Fruit fly (Drosophila melanogaster): ENCODE measurements around the gene CG31676.
A peak's percentile ranks its signal among the peaks of the same experiment; 100 is the strongest.

CG31676 gene

dm6 chr2L:20798351-20798777 is 42.2 kb upstream of the CG31676 start:
- TF ChIP-seq CG13204 (GFP tag; optimal IDR thresholded peaks at IDR 0.05), result no peak
- TF ChIP-seq EcR (GFP tag; optimal IDR thresholded peaks at IDR 0.05), result peak; percentile 76
- TF ChIP-seq Pif1B (GFP tag; optimal IDR thresholded peaks at IDR 0.05), result peak; percentile 0

dm6 chr2L:20799991-20800897 is 40.3 kb upstream of the CG31676 start:
- TF ChIP-seq gl (tag; optimal IDR thresholded peaks at IDR 0.05) (peak; percentile 96), rn (GFP tag; IDR thresholded peaks at IDR 0.05) (peak; percentile 75), Snoo (tag; optimal IDR thresholded peaks at IDR 0.05) (peak; percentile 96), Ets98B (GFP tag; IDR thresholded peaks at IDR 0.05) (peak; percentile 73), Pif1B (GFP tag; optimal IDR thresholded peaks at IDR 0.05) (peak; percentile 92), CG13204 (GFP tag; optimal IDR thresholded peaks at IDR 0.05) (peak; percentile 93), Pif1A (GFP tag; optimal IDR thresholded peaks at IDR 0.05) (peak; percentile 95), CG9948 (tag; optimal IDR thresholded peaks at IDR 0.05) (peak; percentile 95), CG14655 (GFP tag; optimal IDR thresholded peaks at IDR 0.05) (peak; percentile 86), D1 (tag; optimal IDR thresholded peaks at IDR 0.05) (peak; percentile 81), EcR (GFP tag; optimal IDR thresholded peaks at IDR 0.05) (peak; percentile 56), fd96Ca (GFP tag; IDR thresholded peaks at IDR 0.05) (peak; percentile 88), CG10348 (GFP tag; IDR thresholded peaks at IDR 0.05) (no peak), CG34367 (tag; optimal IDR thresholded peaks at IDR 0.05) (peak; percentile 96), CG15710 (tag; optimal IDR thresholded peaks at IDR 0.05) (peak; percentile 97), CG17806 (tag; optimal IDR thresholded peaks at IDR 0.05) (peak; percentile 97), CG8301 (tag; optimal IDR thresholded peaks at IDR 0.05) (peak; percentile 84), CG8159 (tag; optimal IDR thresholded peaks at IDR 0.05) (peak; percentile 97), CG32121 (GFP tag; IDR thresholded peaks at IDR 0.05) (peak; percentile 70), CG12605 (GFP tag; IDR thresholded peaks at IDR 0.05) (peak; percentile 70), CG4496 (GFP tag; IDR thresholded peaks at IDR 0.05) (peak; percentile 90)

- TF ChIP-seq CG4496 (GFP tag; IDR thresholded peaks at IDR 0.05), result no peak
- TF ChIP-seq fd96Ca (GFP tag; IDR thresholded peaks at IDR 0.05), result no peak
- TF ChIP-seq CG13204 (GFP tag; optimal IDR thresholded peaks at IDR 0.05), result no peak
- no peak for TF ChIP-seq EcR (GFP tag; optimal IDR thresholded peaks at IDR 0.05)
- TF ChIP-seq CG14655 (GFP tag; optimal IDR thresholded peaks at IDR 0.05), result no peak
- TF ChIP-seq CG17806 (tag; optimal IDR thresholded peaks at IDR 0.05), result no peak
- no peak for TF ChIP-seq CG8159 (tag; optimal IDR thresholded peaks at IDR 0.05)
- no peak for TF ChIP-seq Pif1B (GFP tag; optimal IDR thresholded peaks at IDR 0.05)
- no peak for TF ChIP-seq CG34367 (tag; optimal IDR thresholded peaks at IDR 0.05)
- no peak for TF ChIP-seq CG9948 (tag; optimal IDR thresholded peaks at IDR 0.05)
- no peak for TF ChIP-seq gl (tag; optimal IDR thresholded peaks at IDR 0.05)
- no peak for TF ChIP-seq rn (GFP tag; IDR thresholded peaks at IDR 0.05)
- no peak for TF ChIP-seq CG10348 (GFP tag; IDR thresholded peaks at IDR 0.05)
- TF ChIP-seq CG32121 (GFP tag; IDR thresholded peaks at IDR 0.05), result no peak
Observed at dm6 chr2L:20801801-20802200, 38.7 kb upstream of the CG31676 start.

- TF ChIP-seq EcR (GFP tag; optimal IDR thresholded peaks at IDR 0.05), result no peak
- no peak for TF ChIP-seq gl (tag; optimal IDR thresholded peaks at IDR 0.05)
- peak; percentile 74 for TF ChIP-seq Pif1B (GFP tag; optimal IDR thresholded peaks at IDR 0.05)
- peak; percentile 81 for TF ChIP-seq rn (GFP tag; IDR thresholded peaks at IDR 0.05)
- TF ChIP-seq CG32121 (GFP tag; IDR thresholded peaks at IDR 0.05), result peak; percentile 85
- peak; percentile 34 for TF ChIP-seq CG9948 (tag; optimal IDR thresholded peaks at IDR 0.05)
- TF ChIP-seq CG13204 (GFP tag; optimal IDR thresholded peaks at IDR 0.05), result no peak
- peak; percentile 94 for TF ChIP-seq fd96Ca (GFP tag; IDR thresholded peaks at IDR 0.05)
- TF ChIP-seq Snoo (tag; optimal IDR thresholded peaks at IDR 0.05), result peak; percentile 4
- peak; percentile 52 for TF ChIP-seq CG15710 (tag; optimal IDR thresholded peaks at IDR 0.05)
- peak; percentile 88 for TF ChIP-seq CG4496 (GFP tag; IDR thresholded peaks at IDR 0.05)
- peak; percentile 46; the same call in 1 of the 2 replicates for TF ChIP-seq CG10348 (GFP tag; IDR thresholded peaks at IDR 0.05)
- TF ChIP-seq CG17806 (tag; optimal IDR thresholded peaks at IDR 0.05), result peak; percentile 52
- TF ChIP-seq CG12605 (GFP tag; IDR thresholded peaks at IDR 0.05), result peak; percentile 77
- peak; percentile 72 for TF ChIP-seq Pif1A (GFP tag; optimal IDR thresholded peaks at IDR 0.05)
- TF ChIP-seq Ets98B (GFP tag; IDR thresholded peaks at IDR 0.05), result peak; percentile 92
- TF ChIP-seq CG34367 (tag; optimal IDR thresholded peaks at IDR 0.05), result no peak
- peak; percentile 63 for TF ChIP-seq CG8159 (tag; optimal IDR thresholded peaks at IDR 0.05)
- TF ChIP-seq D1 (tag; optimal IDR thresholded peaks at IDR 0.05), result no peak
- TF ChIP-seq CG14655 (GFP tag; optimal IDR thresholded peaks at IDR 0.05), result peak; percentile 70
- TF ChIP-seq CG8301 (tag; optimal IDR thresholded peaks at IDR 0.05), result peak; percentile 74
Observed at dm6 chr2L:20802204-20802603, 38.3 kb upstream of the CG31676 start.

- TF ChIP-seq CG8301 (tag; optimal IDR thresholded peaks at IDR 0.05), result no peak
- peak; percentile 6 for TF ChIP-seq CG9948 (tag; optimal IDR thresholded peaks at IDR 0.05)
- TF ChIP-seq fd96Ca (GFP tag; IDR thresholded peaks at IDR 0.05), result peak; percentile 48; the same call in 1 of the 3 replicates
- no peak for TF ChIP-seq CG13204 (GFP tag; optimal IDR thresholded peaks at IDR 0.05)
- TF ChIP-seq CG32121 (GFP tag; IDR thresholded peaks at IDR 0.05), result no peak
- no peak for TF ChIP-seq CG10348 (GFP tag; IDR thresholded peaks at IDR 0.05)
- peak; percentile 59; the same call in 1 of the 3 replicates for TF ChIP-seq CG4496 (GFP tag; IDR thresholded peaks at IDR 0.05)
- TF ChIP-seq CG14655 (GFP tag; optimal IDR thresholded peaks at IDR 0.05), result peak; percentile 6
- 0 out of 2 replicates have a peak, but pooled peaks have one; percentile 17 for TF ChIP-seq rn (GFP tag; IDR thresholded peaks at IDR 0.05)
Observed at dm6 chr2L:20802839-20803238, 37.7 kb upstream of the CG31676 start.

All from whole organism, pupa.